Fruit fly (Drosophila melanogaster) whole organism, embryonic: ENCODE results near the gene Rfx.

ENCODE experiments used
- Asciz ChIP-seq: fragments of 200-800 bp; sonication (Bioruptor generic); optimal IDR thresholded peaks from 2 replicates; lab custom pipeline; 2017; ENCODE audit warnings: missing biosample characterization, mild to moderate bottlenecking, missing genetic modification characterization, missing genetic modification reagents
- B-H1 ChIP-seq: fragments of 200-800 bp; sonication (Bioruptor generic); IDR thresholded peaks from 3 replicates; pipeline ENCODE4 v1.3.6; 2022; ENCODE audit warnings: missing biosample characterization, missing genetic modification characterization
- CG10565 ChIP-seq: fragments of 200-800 bp; sonication (Bioruptor generic); optimal IDR thresholded peaks from 3 replicates; lab custom pipeline; 2016; ENCODE audit warnings: missing biosample characterization, mild to moderate bottlenecking, missing genetic modification characterization
- CG10959 ChIP-seq: fragments of 200-800 bp; sonication (Bioruptor generic); IDR thresholded peaks from 2 replicates; pipeline ENCODE4 v1.3.6; 2022; ENCODE audit warnings: missing biosample characterization, missing genetic modification characterization
- CG11398 ChIP-seq: fragments of 200-800 bp; sonication (Bioruptor generic); optimal IDR thresholded peaks from 2 replicates; lab custom pipeline; 2016; ENCODE audit warnings: missing biosample characterization, missing genetic modification characterization
- CG1233 ChIP-seq: fragments of 200-800 bp; sonication (Bioruptor generic); optimal IDR thresholded peaks from 4 replicates; lab custom pipeline; 2018; ENCODE audit warnings: missing biosample characterization, mild to moderate bottlenecking, missing genetic modification characterization
- CG12744 ChIP-seq: fragments of 200-800 bp; sonication (Bioruptor generic); optimal IDR thresholded peaks from 2 replicates; lab custom pipeline; 2016; ENCODE audit warnings: missing biosample characterization, missing genetic modification characterization
- CG1529 ChIP-seq: fragments of 200-800 bp; sonication (Bioruptor generic); optimal IDR thresholded peaks from 3 replicates; lab custom pipeline; 2018; ENCODE audit warnings: missing biosample characterization, missing genetic modification characterization
- CG1603 ChIP-seq: fragments of 200-800 bp; sonication (Bioruptor generic); optimal IDR thresholded peaks from 2 replicates; lab custom pipeline; 2019; ENCODE audit warnings: missing biosample characterization, mild to moderate bottlenecking, missing genetic modification characterization, moderate library complexity
- CG17829 ChIP-seq: fragments of 200-800 bp; optimal IDR thresholded peaks from 2 replicates; lab custom pipeline; 2019; ENCODE audit warnings: missing biosample characterization, mild to moderate bottlenecking, missing genetic modification characterization, moderate library complexity
- CG17912 ChIP-seq: fragments of 200-800 bp; sonication (Bioruptor generic); optimal IDR thresholded peaks from 2 replicates; lab custom pipeline; 2018; ENCODE audit warnings: missing biosample characterization, mild to moderate bottlenecking, missing genetic modification characterization
- CG2875 ChIP-seq: fragments of 200-800 bp; sonication (Bioruptor generic); optimal IDR thresholded peaks from 2 replicates; lab custom pipeline; 2017; ENCODE audit warnings: missing biosample characterization, mild to moderate bottlenecking, missing genetic modification characterization, missing genetic modification reagents
- CG31388 ChIP-seq: fragments of 200-800 bp; sonication (Bioruptor generic); optimal IDR thresholded peaks from 2 replicates; lab custom pipeline; 2016; ENCODE audit warnings: missing biosample characterization, missing genetic modification characterization
- CG3163 ChIP-seq: fragments of 200-800 bp; sonication (Bioruptor generic); optimal IDR thresholded peaks from 3 replicates; lab custom pipeline; 2016; ENCODE audit warnings: missing biosample characterization, missing genetic modification characterization
- CG3847 ChIP-seq: fragments of 200-800 bp; sonication (Bioruptor generic); IDR thresholded peaks from 2 replicates; pipeline ENCODE4 v1.3.6; 2022; ENCODE audit warnings: missing biosample characterization, missing genetic modification characterization
- CG4282 ChIP-seq: fragments of 200-800 bp; sonication (Bioruptor generic); optimal IDR thresholded peaks from 2 replicates; lab custom pipeline; 2016; ENCODE audit warnings: missing biosample characterization, missing genetic modification characterization
- CG4424 ChIP-seq: fragments of 200-800 bp; sonication (Bioruptor generic); optimal IDR thresholded peaks from 3 replicates; lab custom pipeline; 2016; ENCODE audit warnings: missing biosample characterization, missing genetic modification characterization
- CG5245 ChIP-seq: fragments of 200-800 bp; sonication (Bioruptor generic); optimal IDR thresholded peaks from 3 replicates; lab custom pipeline; 2016; ENCODE audit warnings: missing biosample characterization, missing genetic modification characterization
- CG8089 ChIP-seq: fragments of 200-800 bp; sonication (Bioruptor generic); optimal IDR thresholded peaks from 3 replicates; lab custom pipeline; 2016; ENCODE audit warnings: missing biosample characterization, missing genetic modification characterization
- Dbx ChIP-seq: fragments of 200-800 bp; sonication (Bioruptor generic); IDR thresholded peaks from 3 replicates; pipeline ENCODE4 v1.3.6; 2022; ENCODE audit warnings: missing biosample characterization, missing genetic modification characterization
- Dip2 ChIP-seq: fragments of 200-800 bp; sonication (Bioruptor generic); IDR thresholded peaks from 2 replicates; pipeline ENCODE4 v1.3.6; 2022; ENCODE audit warnings: missing biosample characterization, missing genetic modification characterization
- Dp ChIP-seq: fragments of 200-800 bp; sonication (Bioruptor generic); optimal IDR thresholded peaks from 2 replicates; lab custom pipeline; 2018; ENCODE audit warnings: missing biosample characterization, mild to moderate bottlenecking, missing genetic modification characterization, moderate library complexity
- Drgx ChIP-seq: fragments of 200-800 bp; sonication (Bioruptor generic); IDR thresholded peaks from 2 replicates; pipeline ENCODE4 v1.3.6; 2022; ENCODE audit warnings: missing biosample characterization, missing genetic modification characterization
- HLH54F ChIP-seq: fragments of 200-800 bp; sonication (Bioruptor generic); optimal IDR thresholded peaks from 3 replicates; lab custom pipeline; 2016; ENCODE audit warnings: missing biosample characterization, missing genetic modification characterization
- MBD-R2 ChIP-seq: fragments of 200-800 bp; sonication (Bioruptor generic); IDR thresholded peaks from 2 replicates; pipeline ENCODE4 v1.3.6; 2022; ENCODE audit warnings: missing biosample characterization, missing genetic modification characterization
- Mes4 ChIP-seq: fragments of 200-800 bp; sonication (Bioruptor generic); optimal IDR thresholded peaks from 2 replicates; lab custom pipeline; 2016; ENCODE audit warnings: missing biosample characterization, missing genetic modification characterization
- Optix ChIP-seq: fragments of 200-800 bp; sonication (Bioruptor generic); IDR thresholded peaks from 3 replicates; pipeline ENCODE4 v1.3.6; 2022; ENCODE audit warnings: missing biosample characterization, missing genetic modification characterization
- Sin3A ChIP-seq: fragments of >200 bp; optimal IDR thresholded peaks from 2 replicates; lab custom pipeline; 2018
- Six4 ChIP-seq: fragments of 200-800 bp; sonication (Bioruptor generic); optimal IDR thresholded peaks from 2 replicates; lab custom pipeline; 2016; ENCODE audit warnings: missing biosample characterization, missing genetic modification characterization
- Tbp ChIP-seq: fragments of >200 bp; optimal IDR thresholded peaks from 2 replicates; lab custom pipeline; 2018; ENCODE audit warnings: missing biosample characterization, missing genetic modification characterization
- bbx ChIP-seq: fragments of 200-800 bp; sonication (Bioruptor generic); IDR thresholded peaks from 2 replicates; pipeline ENCODE4 v1.3.6; 2022; ENCODE audit warnings: missing biosample characterization, missing genetic modification characterization; ENCODE audit not compliant: partially characterized antibody
- bigmax ChIP-seq: fragments of 200-800 bp; sonication (Bioruptor generic); optimal IDR thresholded peaks from 2 replicates; lab custom pipeline; 2018; ENCODE audit warnings: missing biosample characterization, mild to moderate bottlenecking, missing genetic modification characterization
- bowl ChIP-seq: fragments of 200-800 bp; sonication (Bioruptor generic); IDR thresholded peaks from 2 replicates; pipeline ENCODE4 v1.3.6; 2022; ENCODE audit warnings: missing biosample characterization, missing genetic modification characterization
- caup ChIP-seq: fragments of 200-800 bp; sonication (Bioruptor generic); optimal IDR thresholded peaks from 3 replicates; lab custom pipeline; 2017; ENCODE audit warnings: missing biosample characterization, mild to moderate bottlenecking, missing genetic modification characterization, moderate library complexity; ENCODE audit not compliant: severe bottlenecking
- crp ChIP-seq, 2 experiments: fragments of 200-800 bp; sonication (Bioruptor generic); optimal IDR thresholded peaks; 2 replicates in 1 of 2; 3 replicates in 1 of 2; lab custom pipeline; 2017; ENCODE audit warnings: missing biosample characterization in 2 of 2, missing genetic modification characterization in 2 of 2, mild to moderate bottlenecking in 1 of 2, moderate library complexity in 1 of 2
- dati ChIP-seq: fragments of 200-800 bp; sonication (Bioruptor generic); IDR thresholded peaks from 2 replicates; pipeline ENCODE4 v1.3.6; 2022; ENCODE audit warnings: missing biosample characterization, missing genetic modification characterization
- gcm ChIP-seq: fragments of 200-800 bp; sonication (Bioruptor generic); optimal IDR thresholded peaks from 2 replicates; lab custom pipeline; 2019; ENCODE audit warnings: missing biosample characterization, mild to moderate bottlenecking, missing genetic modification characterization, moderate library complexity
- her ChIP-seq: fragments of 200-800 bp; sonication (Bioruptor generic); optimal IDR thresholded peaks from 2 replicates; lab custom pipeline; 2016; ENCODE audit warnings: missing biosample characterization, missing genetic modification characterization
- klu ChIP-seq: fragments of 200-800 bp; sonication (Bioruptor generic); IDR thresholded peaks from 2 replicates; pipeline ENCODE4 v1.3.6; 2022; ENCODE audit warnings: missing biosample characterization, missing genetic modification characterization
- knrl ChIP-seq: fragments of 200-800 bp; sonication (Bioruptor generic); IDR thresholded peaks from 3 replicates; pipeline ENCODE4 v1.3.6; 2022; ENCODE audit warnings: missing biosample characterization, missing genetic modification characterization; ENCODE audit not compliant: partially characterized antibody
- mld ChIP-seq: fragments of 200-800 bp; sonication (Bioruptor generic); IDR thresholded peaks from 3 replicates; pipeline ENCODE4 v1.3.6; 2022; ENCODE audit warnings: missing biosample characterization, missing genetic modification characterization; ENCODE audit not compliant: partially characterized antibody
- nmo ChIP-seq: fragments of 200-800 bp; sonication (Bioruptor generic); optimal IDR thresholded peaks from 2 replicates; lab custom pipeline; 2018; ENCODE audit warnings: missing biosample characterization, mild to moderate bottlenecking, missing genetic modification characterization, moderate library complexity
- pb ChIP-seq: fragments of 200-800 bp; sonication (Bioruptor generic); optimal IDR thresholded peaks from 3 replicates; lab custom pipeline; 2016; ENCODE audit warnings: missing biosample characterization, missing genetic modification characterization
- peb ChIP-seq: fragments of 200-800 bp; sonication (Bioruptor generic); IDR thresholded peaks from 2 replicates; pipeline ENCODE4 v1.3.6; 2022; ENCODE audit warnings: missing biosample characterization, missing genetic modification characterization
- pum ChIP-seq: fragments of 200-800 bp; sonication (Bioruptor generic); optimal IDR thresholded peaks from 2 replicates; lab custom pipeline; 2016; ENCODE audit warnings: missing biosample characterization, missing genetic modification characterization
- row ChIP-seq: fragments of 200-800 bp; sonication (Bioruptor generic); IDR thresholded peaks from 3 replicates; pipeline ENCODE4 v1.3.6; 2022; ENCODE audit warnings: missing biosample characterization, missing genetic modification characterization
- sens ChIP-seq: fragments of 200-800 bp; sonication (Bioruptor generic); peaks from one replicate; lab custom pipeline; 2016; ENCODE audit warnings: missing biosample characterization, missing genetic modification characterization
- shn ChIP-seq: fragments of 200-800 bp; sonication (Bioruptor generic); optimal IDR thresholded peaks from 3 replicates; lab custom pipeline; 2016; ENCODE audit warnings: missing biosample characterization, missing genetic modification characterization
- sna ChIP-seq: fragments of 200-800 bp; sonication (Bioruptor generic); IDR thresholded peaks from 2 replicates; pipeline ENCODE4 v1.3.6; 2022; ENCODE audit warnings: missing biosample characterization, missing genetic modification characterization; ENCODE audit not compliant: partially characterized antibody
- stc ChIP-seq: fragments of 200-800 bp; sonication (Bioruptor generic); IDR thresholded peaks from 2 replicates; pipeline ENCODE4 v1.3.6; 2022; ENCODE audit warnings: missing biosample characterization, missing genetic modification characterization
- stwl ChIP-seq: fragments of 200-800 bp; sonication (Bioruptor generic); optimal IDR thresholded peaks from 3 replicates; lab custom pipeline; 2018; ENCODE audit warnings: missing biosample characterization, mild to moderate bottlenecking, missing genetic modification characterization, moderate library complexity
- toy ChIP-seq: fragments of 200-800 bp; sonication (Bioruptor generic); IDR thresholded peaks from 2 replicates; pipeline ENCODE4 v1.3.6; 2022; ENCODE audit warnings: missing biosample characterization, missing genetic modification characterization
- trem ChIP-seq: fragments of 200-800 bp; optimal IDR thresholded peaks from 3 replicates; lab custom pipeline; 2019; ENCODE audit warnings: missing biosample characterization, mild to moderate bottlenecking, missing genetic modification characterization, moderate library complexity

The Rfx gene

DNA sequence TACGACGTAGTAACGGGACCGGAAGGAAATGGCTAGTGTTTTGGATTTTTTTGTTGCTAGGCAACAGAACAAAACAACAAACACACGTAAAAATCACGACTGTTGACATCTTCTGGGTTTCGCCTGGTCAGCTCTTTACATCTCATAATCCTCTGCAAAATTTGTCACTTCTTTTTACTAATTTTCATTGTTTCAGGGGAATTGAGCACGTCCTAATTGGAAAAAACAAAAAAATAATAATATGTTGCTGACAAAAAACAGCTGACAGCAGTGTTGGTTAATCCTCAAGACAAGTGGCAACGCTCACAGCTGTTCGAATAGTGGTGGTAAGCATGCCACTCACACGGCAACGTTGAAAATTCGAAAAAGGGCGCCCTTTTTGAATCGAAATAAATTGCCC, at the start of gene Rfx (continued):
- TF ChIP-seq stc (GFP tag; lab: Robert Waterston, UW) (no peak), dati (GFP tag; lab: Robert Waterston, UW) (no peak), row (GFP tag; lab: Robert Waterston, UW) (no peak), Optix (GFP tag; lab: Robert Waterston, UW) (no peak), CG11398 (GFP tag; lab: Kevin White, UChicago) (peak; percentile 28), CG4282 (GFP tag; lab: Kevin White, UChicago) (no peak), sna (no peak), CG3163 (GFP tag; lab: Kevin White, UChicago) (no peak), her (GFP tag; lab: Kevin White, UChicago) (peak; percentile 24), CG1233 (no peak), Dip2 (GFP tag; lab: Robert Waterston, UW) (no peak), sens (GFP tag; lab: Kevin White, UChicago) (peak; percentile 75), CG1529 (no peak), CG8089 (no peak), CG12744 (GFP tag; lab: Kevin White, UChicago) (peak; percentile 19), CG10959 (GFP tag; lab: Robert Waterston, UW) (no peak), Tbp (GFP tag; lab: Kevin White, UChicago) (no peak), CG2875 (GFP tag; lab: Kevin White, UChicago) (no peak), Asciz (no peak), CG17829 (peak; percentile 44), peb (GFP tag; lab: Robert Waterston, UW) (no peak), pb (GFP tag; lab: Kevin White, UChicago) (no peak), gcm (GFP tag; lab: Kevin White, UChicago) (peak; percentile 40), CG3847 (GFP tag; lab: Robert Waterston, UW) (no peak), bigmax (GFP tag; lab: Kevin White, UChicago) (peak; percentile 27), MBD-R2 (GFP tag; lab: Robert Waterston, UW) (no peak), HLH54F (no peak), CG4424 (GFP tag; lab: Kevin White, UChicago) (no peak), B-H1 (GFP tag; lab: Robert Waterston, UW) (no peak), toy (GFP tag; lab: Robert Waterston, UW) (no peak), trem (tag; lab: Kevin White, UChicago) (peak; percentile 63), stwl (tag; lab: Kevin White, UChicago) (peak; percentile 69), pum (GFP tag; lab: Kevin White, UChicago) (no peak), Drgx (GFP tag; lab: Robert Waterston, UW) (no peak), klu (GFP tag; lab: Robert Waterston, UW) (no peak), shn (GFP tag; lab: Kevin White, UChicago) (no peak), bbx (GFP tag; lab: Robert Waterston, UW) (no peak), CG1603 (tag; lab: Kevin White, UChicago) (peak; percentile 53), mld (GFP tag; lab: Robert Waterston, UW) (no peak), Dbx (GFP tag; lab: Robert Waterston, UW) (no peak), Sin3A (peak; percentile 62), Mes4 (GFP tag; lab: Kevin White, UChicago) (peak; percentile 15), Six4 (GFP tag; lab: Kevin White, UChicago) (no peak), Dp (GFP tag; lab: Kevin White, UChicago) (peak; percentile 97), crp (GFP tag; optimal IDR thresholded peaks at IDR 0.05; lab: Kevin White, UChicago) (peak; percentile 98 to 100), CG10565 (GFP tag; lab: Kevin White, UChicago) (no peak), caup (peak; percentile 30), CG17912 (GFP tag; lab: Kevin White, UChicago) (no peak), bowl (GFP tag; lab: Robert Waterston, UW) (no peak), CG5245 (GFP tag; lab: Kevin White, UChicago) (no peak), CG31388 (GFP tag; lab: Kevin White, UChicago) (no peak), nmo (GFP tag; lab: Kevin White, UChicago) (peak; percentile 40), knrl (GFP tag; lab: Robert Waterston, UW) (no peak)
